Worm (Caenorhabditis elegans) whole organism, early embryonic: ENCODE data around the gene Y27F2A.9.
"Not testable (repeated sequence)": the region's sequence is repeated elsewhere in the genome, so short reads cannot be mapped to it uniquely, and the experiment has no call there.

Experiments used
- B0310.2 ChIP-seq: sonication (generic microtip); optimal IDR thresholded peaks from 2 replicates; lab custom pipeline; 2016; ENCODE audit warnings: mild to moderate bottlenecking, missing genetic modification characterization, missing compliant biosample characterization
- F13C5.2 ChIP-seq: sonication (generic microtip); optimal IDR thresholded peaks from 2 replicates; lab custom pipeline; 2017; ENCODE audit warnings: mild to moderate bottlenecking, missing genetic modification characterization, inconsistent platforms, missing compliant biosample characterization
- aly-1 ChIP-seq: sonication (generic microtip); optimal IDR thresholded peaks from 2 replicates; lab custom pipeline; 2016; ENCODE audit warnings: missing genetic modification characterization, missing compliant biosample characterization
- ama-1 ChIP-seq: fragments of 150-350 bp; optimal IDR thresholded peaks from 2 replicates; lab custom pipeline; 2014
- ceh-13 ChIP-seq: fragments of 200-800 bp; sonication (Bioruptor generic); optimal IDR thresholded peaks from 2 replicates; lab custom pipeline; 2018; ENCODE audit warnings: mild to moderate bottlenecking, missing genetic modification characterization, missing compliant biosample characterization
- ceh-36 ChIP-seq: sonication (generic microtip); optimal IDR thresholded peaks from 2 replicates; lab custom pipeline; 2016; ENCODE audit warnings: missing genetic modification characterization, inconsistent platforms, missing compliant biosample characterization
- ets-7 ChIP-seq: sonication (generic microtip); optimal IDR thresholded peaks from 2 replicates; lab custom pipeline; 2016; ENCODE audit warnings: missing genotype, missing genetic modification characterization, missing compliant biosample characterization
- flt-1 ChIP-seq: fragments of 200-800 bp; sonication (Bioruptor generic); IDR thresholded peaks from 2 replicates; pipeline ENCODE4 v1.3.6; 2022; ENCODE audit warnings: missing genetic modification characterization, missing compliant biosample characterization
- hmbx-1 ChIP-seq: sonication (generic microtip); optimal IDR thresholded peaks from 2 replicates; lab custom pipeline; 2016; ENCODE audit warnings: mild to moderate bottlenecking, missing genetic modification characterization, missing compliant biosample characterization
- hmg-4 ChIP-seq: fragments of 200-800 bp; sonication (Bioruptor generic); optimal IDR thresholded peaks from 2 replicates; lab custom pipeline; 2018; ENCODE audit warnings: mild to moderate bottlenecking, missing genetic modification characterization, missing compliant biosample characterization
- hnd-1 ChIP-seq: sonication (generic microtip); optimal IDR thresholded peaks from 2 replicates; lab custom pipeline; 2016; ENCODE audit warnings: missing genetic modification characterization, missing compliant biosample characterization
- pes-1 ChIP-seq: fragments of 200-800 bp; sonication (Bioruptor generic); IDR thresholded peaks from 2 replicates; pipeline ENCODE4 v1.3.6; 2022; ENCODE audit warnings: missing genetic modification reagents, missing genetic modification characterization, missing compliant biosample characterization
- scrt-1 ChIP-seq: fragments of 200-800 bp; sonication (Bioruptor generic); IDR thresholded peaks from 2 replicates; pipeline ENCODE4 v1.3.6; 2022; ENCODE audit warnings: missing genetic modification characterization, missing compliant biosample characterization
- sea-1 ChIP-seq: fragments of 200-800 bp; sonication (Bioruptor generic); conservative IDR thresholded peaks from 2 replicates; pipeline ENCODE4 v1.3.6; 2022; ENCODE audit warnings: missing genetic modification characterization, missing compliant biosample characterization
- tbx-11 ChIP-seq: fragments of 200-800 bp; sonication (Bioruptor generic); IDR thresholded peaks from 2 replicates; pipeline ENCODE4 v1.3.6; 2022; ENCODE audit warnings: missing genetic modification characterization, missing compliant biosample characterization
- tbx-37 ChIP-seq: fragments of 200-800 bp; sonication (Bioruptor generic); conservative IDR thresholded peaks from 2 replicates; pipeline ENCODE4 v1.3.6; 2022; ENCODE audit warnings: missing genetic modification reagents, missing genetic modification characterization, missing compliant biosample characterization
- tra-4 ChIP-seq: sonication (generic microtip); optimal IDR thresholded peaks from 2 replicates; lab custom pipeline; 2017; ENCODE audit warnings: missing genetic modification characterization, missing compliant biosample characterization

Gene Y27F2A.9

DNA sequence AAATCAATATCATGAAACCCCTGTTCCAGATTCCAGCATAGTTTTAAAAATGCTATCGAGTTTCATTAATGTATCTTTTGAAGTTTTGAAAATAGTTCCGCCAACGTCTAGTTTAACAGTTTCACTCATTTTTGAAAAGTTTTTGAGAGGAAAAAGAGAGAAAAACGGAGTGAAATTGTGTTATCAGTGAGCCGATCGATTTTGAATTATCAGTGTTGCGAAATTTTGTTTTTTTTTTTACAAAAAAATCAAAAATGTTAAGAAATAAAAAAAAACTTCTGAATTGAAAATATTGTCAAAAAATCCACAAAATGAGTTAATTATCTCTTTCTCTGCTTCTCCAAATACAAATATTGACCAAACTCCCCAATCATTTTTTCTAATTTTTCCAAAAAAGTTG is 31.2 kb upstream of the Y27F2A.9 start, which contains the start of gene ZC239.13:
ZC239.13 (minus strand) TSS at position 154 of the 400 bp plus-strand sequence.
- TF ChIP-seq ceh-13 (GFP tag; lab: Kevin White, UChicago) (no peak), ceh-36 (tag; lab: Kevin White, UChicago) (no peak), tbx-37 (GFP tag; lab: Robert Waterston, UW) (no peak), flt-1 (no peak), F13C5.2 (tag; lab: Kevin White, UChicago) (no peak), tra-4 (tag; lab: Kevin White, UChicago) (no peak), B0310.2 (no peak), pes-1 (GFP tag; lab: Robert Waterston, UW) (no peak), sea-1 (GFP tag; lab: Robert Waterston, UW) (no peak), ets-7 (no peak), scrt-1 (GFP tag; lab: Robert Waterston, UW) (no peak), ama-1 (lab: Kevin White, UChicago) (no peak), aly-1 (tag; lab: Kevin White, UChicago) (no peak), hmbx-1 (tag; lab: Kevin White, UChicago) (no peak), hmg-4 (GFP tag; lab: Kevin White, UChicago) (no peak), hnd-1 (tag; lab: Kevin White, UChicago) (no peak), tbx-11 (GFP tag; lab: Robert Waterston, UW) (no peak)

ce11 chrII:3221730-3222129 is 30.3 kb upstream of the Y27F2A.9 start, which contains the start of gene ZC239.14:
TSS of gene ZC239.14 (minus strand) at chrII:3222034.
- no peak for TF ChIP-seq pes-1 (GFP tag; lab: Robert Waterston, UW)
- TF ChIP-seq tbx-37 (GFP tag; lab: Robert Waterston, UW), result no peak
- TF ChIP-seq sea-1 (GFP tag; lab: Robert Waterston, UW), result no peak
- TF ChIP-seq hnd-1 (tag; lab: Kevin White, UChicago), result no peak
- TF ChIP-seq ama-1 (lab: Kevin White, UChicago), result no peak
- no peak for TF ChIP-seq ceh-13 (GFP tag; lab: Kevin White, UChicago)
- no peak for TF ChIP-seq ets-7
- TF ChIP-seq F13C5.2 (tag; lab: Kevin White, UChicago), result no peak
- TF ChIP-seq scrt-1 (GFP tag; lab: Robert Waterston, UW), result no peak
- TF ChIP-seq aly-1 (tag; lab: Kevin White, UChicago), result no peak
- TF ChIP-seq hmg-4 (GFP tag; lab: Kevin White, UChicago), result no peak

ce11 chrII:3220723-3221122 is 29.3 kb upstream of the Y27F2A.9 start, which contains the start of gene ZC239.22:
TSS of gene ZC239.22 (minus strand) at chrII:3220823.
- TF ChIP-seq ceh-13 (GFP tag; lab: Kevin White, UChicago) (no peak), tra-4 (tag; lab: Kevin White, UChicago) (no peak), pes-1 (GFP tag; lab: Robert Waterston, UW) (no peak), ets-7 (no peak), ceh-36 (tag; lab: Kevin White, UChicago) (no peak), hnd-1 (tag; lab: Kevin White, UChicago) (no peak), flt-1 (no peak)

ce11 chrII:3215762-3216161 is 24.3 kb upstream of the Y27F2A.9 start, which contains the start of gene ZC239.3:
TSS of gene ZC239.3 (plus strand) at chrII:3216062.
- not testable (repeated sequence) for TF ChIP-seq pes-1 (GFP tag; lab: Robert Waterston, UW); F13C5.2 (tag; lab: Kevin White, UChicago); hmg-4 (GFP tag; lab: Kevin White, UChicago)

- TF ChIP-seq ets-7 (no peak), ceh-36 (tag; lab: Kevin White, UChicago) (no peak), hmbx-1 (tag; lab: Kevin White, UChicago) (no peak), ama-1 (lab: Kevin White, UChicago) (no peak), tbx-37 (GFP tag; lab: Robert Waterston, UW) (no peak), hnd-1 (tag; lab: Kevin White, UChicago) (no peak), scrt-1 (GFP tag; lab: Robert Waterston, UW) (no peak), tra-4 (tag; lab: Kevin White, UChicago) (no peak), flt-1 (no peak), F13C5.2 (tag; lab: Kevin White, UChicago) (no peak), aly-1 (tag; lab: Kevin White, UChicago) (no peak)
These were observed 22.5 kb upstream of the Y27F2A.9 start, which contains the start of gene ZC239.4 for ce11 chrII:3213898-3214297. TSS of gene ZC239.4 (plus strand) at chrII:3214198.

ce11 chrII:3210365-3210764 is 18.9 kb upstream of the Y27F2A.9 start, which contains the start of gene ZC239.5:
TSS of gene ZC239.5 (plus strand) at chrII:3210665.
- no peak for TF ChIP-seq tra-4 (tag; lab: Kevin White, UChicago)
- no peak for TF ChIP-seq ceh-36 (tag; lab: Kevin White, UChicago)
- no peak for TF ChIP-seq sea-1 (GFP tag; lab: Robert Waterston, UW)
- no peak for TF ChIP-seq ama-1 (lab: Kevin White, UChicago)
- no peak for TF ChIP-seq ceh-13 (GFP tag; lab: Kevin White, UChicago)
- no peak for TF ChIP-seq ets-7
- TF ChIP-seq tbx-11 (GFP tag; lab: Robert Waterston, UW), result no peak
- TF ChIP-seq B0310.2, result no peak
- TF ChIP-seq hnd-1 (tag; lab: Kevin White, UChicago), result no peak
- TF ChIP-seq flt-1, result no peak
- no peak for TF ChIP-seq pes-1 (GFP tag; lab: Robert Waterston, UW)
- TF ChIP-seq tbx-37 (GFP tag; lab: Robert Waterston, UW), result no peak
- no peak for TF ChIP-seq scrt-1 (GFP tag; lab: Robert Waterston, UW)
- no peak for TF ChIP-seq aly-1 (tag; lab: Kevin White, UChicago)
- TF ChIP-seq hmg-4 (GFP tag; lab: Kevin White, UChicago), result no peak
- TF ChIP-seq F13C5.2 (tag; lab: Kevin White, UChicago), result no peak

DNA sequence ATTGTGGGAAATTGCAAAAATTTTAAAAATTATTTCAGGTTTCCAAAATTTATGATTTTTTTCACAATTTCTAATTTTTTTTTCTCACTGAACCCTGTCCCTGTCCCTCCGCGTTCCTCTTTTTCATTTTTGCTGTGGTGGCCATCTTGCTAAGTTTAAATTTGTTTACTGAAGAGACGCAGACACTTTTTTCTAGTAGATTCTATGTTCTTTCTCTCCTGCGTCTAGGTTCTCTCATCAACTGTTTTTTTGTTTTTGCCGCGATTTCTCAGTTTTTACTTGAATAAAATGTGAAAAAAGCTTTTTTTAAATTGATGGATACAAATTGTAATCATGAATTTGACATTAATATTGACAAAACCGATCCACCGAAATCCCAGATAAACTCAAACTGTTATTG is 17.8 kb upstream of the Y27F2A.9 start, which contains the start of gene ZC239.6:
ZC239.6 (plus strand) TSS at position 381 of the 400 bp plus-strand sequence.
- no peak for TF ChIP-seq tra-4 (tag; lab: Kevin White, UChicago)
- no peak for TF ChIP-seq hmg-4 (GFP tag; lab: Kevin White, UChicago)
- TF ChIP-seq ets-7, result no peak
- TF ChIP-seq hnd-1 (tag; lab: Kevin White, UChicago), result no peak
- TF ChIP-seq sea-1 (GFP tag; lab: Robert Waterston, UW), result no peak
- no peak for TF ChIP-seq aly-1 (tag; lab: Kevin White, UChicago)
- TF ChIP-seq B0310.2, result no peak
- no peak for TF ChIP-seq ceh-13 (GFP tag; lab: Kevin White, UChicago)
- TF ChIP-seq flt-1, result no peak
- no peak for TF ChIP-seq tbx-11 (GFP tag; lab: Robert Waterston, UW)
- TF ChIP-seq ceh-36 (tag; lab: Kevin White, UChicago), result no peak
- TF ChIP-seq ama-1 (lab: Kevin White, UChicago), result no peak
